Worm (Caenorhabditis elegans) whole organism, L4 larva: ENCODE data around the gene D1046.18.

Experiments
- D1046.2 ChIP-seq: fragments of 200-800 bp; sonication (Bioruptor generic); IDR thresholded peaks from 2 replicates; pipeline ENCODE4 v1.3.6; 2022; ENCODE audit warnings: missing genetic modification characterization, missing compliant biosample characterization
- F26F4.8 ChIP-seq: fragments of 200-800 bp; sonication (Bioruptor generic); conservative IDR thresholded peaks from 2 replicates; pipeline ENCODE4 v1.3.6; 2022; ENCODE audit warnings: missing genetic modification characterization, missing compliant biosample characterization
- F37D6.2 ChIP-seq: sonication (generic microtip); optimal IDR thresholded peaks from 2 replicates; lab custom pipeline; 2016; ENCODE audit warnings: mild to moderate bottlenecking, missing genetic modification characterization, missing compliant biosample characterization
- F49E8.2 ChIP-seq: sonication (generic microtip); optimal IDR thresholded peaks from 2 replicates; lab custom pipeline; 2016; ENCODE audit warnings: missing compliant biosample characterization, mild to moderate bottlenecking, missing genetic modification characterization, borderline replicate concordance
- R02D3.7 ChIP-seq: fragments of 150-350 bp; sonication (generic microtip); optimal IDR thresholded peaks from 3 replicates; lab custom pipeline; 2014; ENCODE audit warnings: missing biosample characterization, missing genetic modification characterization
- T20F7.1 ChIP-seq: fragments of 200-800 bp; sonication (Bioruptor generic); optimal IDR thresholded peaks from 2 replicates; lab custom pipeline; 2018; ENCODE audit warnings: mild to moderate bottlenecking, missing genetic modification characterization, missing compliant biosample characterization
- Y105C5A.15 ChIP-seq: fragments of 200-800 bp; sonication (Bioruptor generic); IDR thresholded peaks from 2 replicates; pipeline ENCODE4 v1.3.6; 2022; ENCODE audit warnings: missing genetic modification characterization, missing compliant biosample characterization
- Y5F2A.4 ChIP-seq: fragments of 200-800 bp; sonication (Bioruptor generic); optimal IDR thresholded peaks from 2 replicates; lab custom pipeline; 2018; ENCODE audit warnings: mild to moderate bottlenecking, missing genetic modification characterization, missing compliant biosample characterization
- ZK546.5 ChIP-seq, 2 experiments: sonication (generic microtip); optimal IDR thresholded peaks; 2 replicates each; lab custom pipeline; 2017; ENCODE audit warnings: missing biosample characterization in 2 of 2, missing genetic modification characterization in 2 of 2
- ama-1 ChIP-seq: fragments of 150-350 bp; optimal IDR thresholded peaks from 2 replicates; lab custom pipeline; 2014; ENCODE audit warnings: inconsistent platforms, mixed read lengths
- attf-4 ChIP-seq: sonication (generic microtip); optimal IDR thresholded peaks from 3 replicates; lab custom pipeline; 2017; ENCODE audit warnings: missing biosample characterization, missing genetic modification characterization
- ceh-44 ChIP-seq: fragments of 200-800 bp; sonication (Bioruptor generic); IDR thresholded peaks from 2 replicates; pipeline ENCODE4 v1.3.6; 2022; ENCODE audit warnings: missing genetic modification reagents, missing genetic modification characterization, missing compliant biosample characterization
- ceh-62 ChIP-seq: sonication (generic microtip); optimal IDR thresholded peaks from 2 replicates; lab custom pipeline; 2017; ENCODE audit warnings: missing biosample characterization, missing genetic modification characterization
- ces-1 ChIP-seq: fragments of 150-350 bp; sonication (generic microtip); optimal IDR thresholded peaks from 4 replicates; lab custom pipeline; 2014; ENCODE audit warnings: missing biosample characterization, missing genetic modification reagents, missing genetic modification characterization
- daf-8 ChIP-seq: fragments of 200-800 bp; sonication (Bioruptor generic); IDR thresholded peaks from 2 replicates; pipeline ENCODE4 v1.3.6; 2022; ENCODE audit warnings: missing genetic modification characterization, missing compliant biosample characterization
- dmd-6 ChIP-seq: fragments of 200-800 bp; sonication (Bioruptor generic); IDR thresholded peaks from 2 replicates; pipeline ENCODE4 v1.3.6; 2022; ENCODE audit warnings: missing genetic modification reagents, missing genetic modification characterization, missing compliant biosample characterization
- dmd-9 ChIP-seq: fragments of 200-800 bp; sonication (Bioruptor generic); IDR thresholded peaks from 2 replicates; pipeline ENCODE4 v1.3.6; 2022; ENCODE audit warnings: missing genetic modification reagents, missing genetic modification characterization, missing compliant biosample characterization
- dpl-1 ChIP-seq: fragments of 150-350 bp; optimal IDR thresholded peaks from 2 replicates; lab custom pipeline; 2014; ENCODE audit warnings: missing biosample characterization, missing genetic modification reagents, missing genetic modification characterization
- duxl-1 ChIP-seq: sonication (generic microtip); optimal IDR thresholded peaks from 2 replicates; lab custom pipeline; 2016; ENCODE audit warnings: mild to moderate bottlenecking, missing genetic modification characterization, moderate library complexity, missing compliant biosample characterization; ENCODE audit not compliant: poor library complexity
- egl-27 ChIP-seq: sonication (generic microtip); optimal IDR thresholded peaks from 3 replicates; lab custom pipeline; 2017; ENCODE audit warnings: missing biosample characterization, missing genetic modification reagents, missing genetic modification characterization
- fkh-10 ChIP-seq: fragments of 150-350 bp; optimal IDR thresholded peaks from 2 replicates; lab custom pipeline; 2014; ENCODE audit warnings: missing biosample characterization, missing genetic modification reagents, missing genetic modification characterization
- gei-8 ChIP-seq: fragments of 200-800 bp; sonication (Bioruptor generic); optimal IDR thresholded peaks from 2 replicates; lab custom pipeline; 2018; ENCODE audit warnings: mild to moderate bottlenecking, missing genetic modification characterization, missing compliant biosample characterization
- hif-1 ChIP-seq, 2 experiments: sonication (generic microtip); optimal IDR thresholded peaks; 2 replicates each; lab custom pipeline; 2016 to 2017; ENCODE audit warnings: missing compliant biosample characterization in 2 of 2, missing genetic modification characterization in 2 of 2, missing genetic modification reagents in 2 of 2, missing genotype in 2 of 2, mild to moderate bottlenecking in 1 of 2
- hlh-11 ChIP-seq: fragments of 200-800 bp; sonication (Bioruptor generic); optimal IDR thresholded peaks from 2 replicates; lab custom pipeline; 2018; ENCODE audit warnings: mild to moderate bottlenecking, missing genetic modification characterization, missing compliant biosample characterization
- hlh-30 ChIP-seq: sonication (generic microtip); optimal IDR thresholded peaks from 2 replicates; lab custom pipeline; 2017; ENCODE audit warnings: antibody characterized with exemption, mild to moderate bottlenecking, missing genetic modification characterization, missing compliant biosample characterization; ENCODE audit not compliant: insufficient read depth
- jun-1 ChIP-seq: fragments of 150-350 bp; optimal IDR thresholded peaks from 2 replicates; lab custom pipeline; 2014; ENCODE audit warnings: missing biosample characterization, missing genetic modification reagents, missing genetic modification characterization
- lim-7 ChIP-seq: fragments of 200-800 bp; sonication (Bioruptor generic); IDR thresholded peaks from 2 replicates; pipeline ENCODE4 v1.3.6; 2022; ENCODE audit warnings: missing genetic modification characterization, missing compliant biosample characterization
- mdl-1 ChIP-seq, 2 experiments: fragments of 150-350 bp in 1 of 2; sonication (generic microtip) in 1 of 2; optimal IDR thresholded peaks; 2 replicates each; lab custom pipeline; 2014 to 2017; ENCODE audit warnings: missing biosample characterization in 2 of 2, missing genetic modification characterization in 2 of 2
- mdt-29 ChIP-seq: fragments of 200-800 bp; sonication (Bioruptor generic); IDR thresholded peaks from 2 replicates; pipeline ENCODE4 v1.3.6; 2022; ENCODE audit warnings: missing genetic modification reagents, missing genetic modification characterization, missing compliant biosample characterization
- mep-1 ChIP-seq: fragments of 150-350 bp; sonication (generic microtip); optimal IDR thresholded peaks from 3 replicates; lab custom pipeline; 2014; ENCODE audit warnings: missing biosample characterization, missing genetic modification characterization
- mxl-2 ChIP-seq: fragments of 200-800 bp; sonication (Bioruptor generic); conservative IDR thresholded peaks from 2 replicates; pipeline ENCODE4 v1.3.6; 2022; ENCODE audit warnings: missing genetic modification reagents, missing genetic modification characterization, missing compliant biosample characterization
- nhr-10 ChIP-seq: fragments of 150-350 bp; optimal IDR thresholded peaks from 2 replicates; lab custom pipeline; 2014; ENCODE audit warnings: missing biosample characterization, missing genetic modification characterization
- nhr-11 ChIP-seq: fragments of 150-350 bp; optimal IDR thresholded peaks from 2 replicates; lab custom pipeline; 2014; ENCODE audit warnings: missing biosample characterization, missing genetic modification characterization
- nhr-42 ChIP-seq: fragments of 200-800 bp; sonication (Bioruptor generic); IDR thresholded peaks from 2 replicates; pipeline ENCODE4 v1.3.6; 2022; ENCODE audit warnings: missing genetic modification characterization, missing compliant biosample characterization
- nhr-76 ChIP-seq: fragments of 150-350 bp; optimal IDR thresholded peaks from 2 replicates; lab custom pipeline; 2014; ENCODE audit warnings: missing biosample characterization, missing genetic modification characterization
- pha-4 ChIP-seq, 2 experiments: fragments of 150-350 bp in 1 of 2; fragments of 200-800 bp in 1 of 2; sonication (Bioruptor generic) in 1 of 2; IDR thresholded peaks in 1 of 2; optimal IDR thresholded peaks in 1 of 2; 2 replicates each; pipeline versions ENCODE4 v1.3.6 to Lab custom; 2014 to 2022; ENCODE audit warnings: missing genetic modification characterization in 2 of 2, missing genetic modification reagents in 2 of 2, missing biosample characterization in 1 of 2, missing compliant biosample characterization in 1 of 2
- pqm-1 ChIP-seq: sonication (generic microtip); optimal IDR thresholded peaks from 2 replicates; lab custom pipeline; 2017; ENCODE audit warnings: missing biosample characterization, missing genetic modification characterization
- sdz-12 ChIP-seq: fragments of 200-800 bp; sonication (Bioruptor generic); optimal IDR thresholded peaks from 2 replicates; lab custom pipeline; 2018; ENCODE audit warnings: mild to moderate bottlenecking, missing genetic modification characterization, missing compliant biosample characterization
- skn-1 ChIP-seq: fragments of 150-350 bp; optimal IDR thresholded peaks from 2 replicates; lab custom pipeline; 2014; ENCODE audit warnings: missing biosample characterization, missing genetic modification characterization
- snpc-4 ChIP-seq: fragments of 150-350 bp; optimal IDR thresholded peaks from 2 replicates; lab custom pipeline; 2014; ENCODE audit warnings: missing biosample characterization, missing genetic modification characterization
- spr-3 ChIP-seq: fragments of 200-800 bp; sonication (Bioruptor generic); optimal IDR thresholded peaks from 2 replicates; lab custom pipeline; 2018; ENCODE audit warnings: mild to moderate bottlenecking, missing genetic modification characterization, missing compliant biosample characterization
- tag-97 ChIP-seq: fragments of 200-800 bp; sonication (Bioruptor generic); IDR thresholded peaks from 2 replicates; pipeline ENCODE4 v1.3.6; 2022; ENCODE audit warnings: missing genetic modification characterization, missing compliant biosample characterization
- tra-1 ChIP-seq: fragments of 200-800 bp; sonication (Bioruptor generic); IDR thresholded peaks from 2 replicates; pipeline ENCODE4 v1.3.6; 2022; ENCODE audit warnings: missing genetic modification reagents, missing genetic modification characterization, missing compliant biosample characterization
- unc-130 ChIP-seq: sonication (generic microtip); optimal IDR thresholded peaks from 2 replicates; lab custom pipeline; 2016; ENCODE audit warnings: missing genetic modification reagents, missing genetic modification characterization, missing compliant biosample characterization
- unc-39 ChIP-seq: sonication (generic microtip); optimal IDR thresholded peaks from 2 replicates; lab custom pipeline; 2017; ENCODE audit warnings: missing biosample characterization, missing genetic modification characterization
- unc-62 ChIP-seq, 3 experiments: fragments of 150-350 bp in 1 of 3; sonication (generic microtip); optimal IDR thresholded peaks in 2 of 3; peaks in 1 of 3; 1 replicate in 1 of 3; 2 replicates in 2 of 3; lab custom pipeline; 2014 to 2017; ENCODE audit warnings: missing biosample characterization in 3 of 3, missing genetic modification characterization in 3 of 3, missing genetic modification reagents in 3 of 3, missing genotype in 1 of 3
- zag-1 ChIP-seq: fragments of 150-350 bp; optimal IDR thresholded peaks from 2 replicates; lab custom pipeline; 2014; ENCODE audit warnings: missing biosample characterization, missing genetic modification characterization
- zfp-2 ChIP-seq: sonication (generic microtip); optimal IDR thresholded peaks from 2 replicates; lab custom pipeline; 2016; ENCODE audit warnings: mild to moderate bottlenecking, missing genetic modification characterization, missing compliant biosample characterization
- zfp-3 ChIP-seq: fragments of 200-800 bp; sonication (Bioruptor generic); conservative IDR thresholded peaks from 2 replicates; pipeline ENCODE4 v1.3.6; 2022; ENCODE audit warnings: missing genetic modification reagents, missing genetic modification characterization, missing compliant biosample characterization
- ztf-11 ChIP-seq: fragments of 150-350 bp; optimal IDR thresholded peaks from 2 replicates; lab custom pipeline; 2014; ENCODE audit warnings: missing biosample characterization, missing genetic modification characterization
- ztf-7 ChIP-seq: fragments of 150-350 bp; optimal IDR thresholded peaks from 2 replicates; lab custom pipeline; 2014; ENCODE audit warnings: missing biosample characterization, missing genetic modification characterization

Gene D1046.18

DNA sequence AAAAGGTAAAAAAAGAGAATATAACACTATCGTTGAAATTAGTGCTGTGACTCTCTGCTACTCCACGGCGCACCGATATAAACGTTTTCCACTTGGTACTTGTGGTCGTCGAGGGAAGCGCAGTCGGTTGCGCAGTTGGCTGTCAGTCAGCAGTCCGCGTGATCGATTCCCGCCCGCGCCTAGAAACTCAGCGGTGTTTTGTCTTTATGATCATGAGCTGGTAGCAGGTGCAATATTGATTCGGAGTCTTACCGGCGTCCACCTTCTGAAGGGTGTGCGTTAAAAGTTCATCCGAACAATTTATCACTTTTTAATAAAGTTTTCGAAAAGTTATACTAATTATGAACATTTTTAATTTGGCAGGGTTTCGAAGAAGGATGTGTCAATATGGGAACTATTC is 2.9 kb upstream of the D1046.18 start:
- TF ChIP-seq F37D6.2 (tag; lab: Kevin White, UChicago) = peak; percentile 59
- peak; percentile 41 for TF ChIP-seq R02D3.7 (tag; lab: Kevin White, UChicago)
- no peak for TF ChIP-seq attf-4
- TF ChIP-seq dpl-1 = peak; percentile 40
- peak; percentile 64 for TF ChIP-seq zfp-2 (tag; lab: Kevin White, UChicago)
- 0 out of 2 replicates have a peak, but pooled peaks have one; percentile 41 for TF ChIP-seq Y105C5A.15 (GFP tag; lab: Robert Waterston, UW)
- peak; percentile 88 for TF ChIP-seq sdz-12 (GFP tag; lab: Kevin White, UChicago)
- no peak for TF ChIP-seq D1046.2 (GFP tag; lab: Robert Waterston, UW)
- no peak for TF ChIP-seq ces-1 (GFP tag; lab: Kevin White, UChicago)
- no peak for TF ChIP-seq nhr-76 (tag; lab: Kevin White, UChicago)
- peak; percentile 80 for TF ChIP-seq tra-1 (GFP tag; lab: Robert Waterston, UW)
- peak; percentile 82 for TF ChIP-seq duxl-1 (tag; lab: Kevin White, UChicago)
- peak; percentile 87 for TF ChIP-seq unc-130 (GFP tag; lab: Kevin White, UChicago)
- TF ChIP-seq T20F7.1 = peak; percentile 93
- peak in 1 of 2 experiments; percentile 98 for TF ChIP-seq unc-62 (GFP tag; optimal IDR thresholded peaks at IDR 0.05 in 1 of 2; lab: Kevin White, UChicago)
- no peak for TF ChIP-seq unc-62 (tag; optimal IDR thresholded peaks at IDR 0.05; lab: Kevin White, UChicago)
- peak; percentile 97 for TF ChIP-seq hlh-30 (tag; lab: Kevin White, UChicago)
- TF ChIP-seq spr-3 (GFP tag; lab: Kevin White, UChicago) = peak; percentile 83
- peak; percentile 77; the same call in 1 of the 2 replicates for TF ChIP-seq nhr-42 (GFP tag; lab: Robert Waterston, UW)
- peak; percentile 94 for TF ChIP-seq ceh-44
- peak; percentile 83 for TF ChIP-seq Y5F2A.4 (GFP tag; lab: Kevin White, UChicago)
- TF ChIP-seq pha-4 (GFP tag; IDR thresholded peaks at IDR 0.05; lab: Robert Waterston, UW) = peak; percentile 96
- TF ChIP-seq pha-4 (tag; optimal IDR thresholded peaks at IDR 0.05; lab: Kevin White, UChicago) = no peak
- peak; percentile 87 for TF ChIP-seq mep-1 (tag; lab: Kevin White, UChicago)
- peak; percentile 16 for TF ChIP-seq nhr-11
- peak; percentile 25 for TF ChIP-seq pqm-1
- peak; percentile 70 for TF ChIP-seq F49E8.2
- peak; percentile 88 for TF ChIP-seq gei-8 (GFP tag; lab: Kevin White, UChicago)
- TF ChIP-seq ama-1 (lab: Kevin White, UChicago) = peak; percentile 41
- no peak for TF ChIP-seq fkh-10 (GFP tag; lab: Kevin White, UChicago)
- TF ChIP-seq nhr-10 = no peak
- TF ChIP-seq ztf-11 (tag; lab: Kevin White, UChicago) = no peak
- peak; percentile 89 for TF ChIP-seq ztf-7
- no peak for TF ChIP-seq skn-1
- TF ChIP-seq mdl-1 (tag; optimal IDR thresholded peaks at IDR 0.05; lab: Kevin White, UChicago) = peak in 1 of 2 experiments; percentile 6
- no peak for TF ChIP-seq snpc-4 (tag; lab: Kevin White, UChicago)
- peak; percentile 96 for TF ChIP-seq F26F4.8 (GFP tag; lab: Robert Waterston, UW)
- peak; percentile 98 for TF ChIP-seq lim-7 (GFP tag; lab: Robert Waterston, UW)
- TF ChIP-seq daf-8 (GFP tag; lab: Robert Waterston, UW) = peak; percentile 89; the same call in 1 of the 2 replicates
- peak; percentile 16 for TF ChIP-seq zag-1 (tag; lab: Kevin White, UChicago)
- TF ChIP-seq mdt-29 (GFP tag; lab: Robert Waterston, UW) = 0 out of 2 replicates have a peak, but pooled peaks have one; percentile 41
- peak; percentile 45 to 61 for TF ChIP-seq hif-1 (tag; optimal IDR thresholded peaks at IDR 0.05; lab: Kevin White, UChicago)
- no peak for TF ChIP-seq ceh-62 (tag; lab: Kevin White, UChicago)
- peak; percentile 85 for TF ChIP-seq hlh-11 (tag; lab: Kevin White, UChicago)
- no peak for TF ChIP-seq unc-39 (tag; lab: Kevin White, UChicago)
- peak; percentile 89 for TF ChIP-seq zfp-3 (GFP tag; lab: Robert Waterston, UW)
- TF ChIP-seq dmd-9 = peak; percentile 66
- no peak for TF ChIP-seq tag-97 (GFP tag; lab: Robert Waterston, UW)
- TF ChIP-seq egl-27 (tag; lab: Kevin White, UChicago) = peak; percentile 51
- TF ChIP-seq jun-1 (tag; lab: Kevin White, UChicago) = peak; percentile 41
- TF ChIP-seq dmd-6 (GFP tag; lab: Robert Waterston, UW) = peak; percentile 69
- peak; percentile 72 for TF ChIP-seq mxl-2
- TF ChIP-seq ZK546.5 (tag; optimal IDR thresholded peaks at IDR 0.05; lab: Kevin White, UChicago) = no peak
